Worm (Caenorhabditis elegans) whole organism, midembryonic: ENCODE data around the gene C27D6.15.

ENCODE experiments used
- T22C8.4 ChIP-seq: fragments of 200-800 bp; sonication (Bioruptor generic); IDR thresholded peaks from 2 replicates; pipeline ENCODE4 v1.3.6; 2022; ENCODE audit warnings: missing genetic modification characterization, missing compliant biosample characterization
- flt-1 ChIP-seq: fragments of 200-800 bp; sonication (Bioruptor generic); IDR thresholded peaks from 2 replicates; pipeline ENCODE4 v1.3.6; 2022; ENCODE audit warnings: missing genetic modification characterization, missing compliant biosample characterization

DNA sequence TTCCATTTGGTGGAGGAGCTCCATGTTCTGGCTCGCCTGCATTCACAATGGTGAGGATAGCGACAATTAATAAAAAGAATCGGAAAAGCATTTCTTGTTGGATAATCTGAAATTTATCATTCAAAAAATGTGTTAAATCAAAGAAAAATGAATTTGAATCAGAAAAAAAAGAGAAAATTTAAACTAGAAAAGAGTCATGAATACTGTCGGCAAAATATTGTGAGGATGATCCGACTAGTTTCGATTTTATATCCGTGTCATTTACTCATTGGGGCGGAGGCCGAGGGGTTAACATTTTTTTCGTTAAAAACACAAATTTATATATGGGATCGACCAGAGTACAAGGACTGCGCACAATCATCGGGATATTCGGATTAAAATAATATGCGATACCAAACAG, 6.2 kb downstream of the C27D6.15 start, which contains the start of gene C27D6.12:
- TF ChIP-seq flt-1 (GFP tag; lab: Robert Waterston, UW) (no peak), T22C8.4 (GFP tag; lab: Robert Waterston, UW) (no peak)
